Worm (Caenorhabditis elegans): Measurements from ENCODE around the gene Y53G8AL.1.
A peak's percentile ranks its signal among the peaks of the same experiment; 100 is the strongest.

Y53G8AL.1 gene

DNA sequence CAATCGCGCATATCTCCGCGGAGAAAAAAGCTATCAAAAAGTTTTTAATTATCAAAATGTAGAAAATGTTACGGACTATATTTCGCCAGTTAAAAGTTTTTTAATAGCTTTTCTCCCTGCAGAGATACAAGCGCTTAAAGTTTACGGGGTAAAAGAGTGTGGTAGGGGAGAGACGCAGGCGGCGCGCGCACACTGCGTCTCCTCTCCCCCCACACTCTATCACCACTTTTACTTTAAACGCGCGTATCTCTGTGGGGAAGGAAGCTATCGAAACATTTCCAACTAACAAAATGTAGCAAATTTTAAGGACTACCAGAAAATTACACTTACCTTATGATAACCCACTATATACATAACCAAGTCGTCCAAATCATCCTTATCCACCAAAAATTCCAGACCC, 29.3 kb upstream of the Y53G8AL.1 start:
- TF ChIP-seq fkh-10 (GFP tag; optimal IDR thresholded peaks at IDR 0.05) (no peak), nhr-76 (tag; optimal IDR thresholded peaks at IDR 0.05) (no peak), elt-2 (tag; optimal IDR thresholded peaks at IDR 0.05) (no peak), unc-62 (GFP tag; optimal IDR thresholded peaks at IDR 0.05) (no peak)

DNA sequence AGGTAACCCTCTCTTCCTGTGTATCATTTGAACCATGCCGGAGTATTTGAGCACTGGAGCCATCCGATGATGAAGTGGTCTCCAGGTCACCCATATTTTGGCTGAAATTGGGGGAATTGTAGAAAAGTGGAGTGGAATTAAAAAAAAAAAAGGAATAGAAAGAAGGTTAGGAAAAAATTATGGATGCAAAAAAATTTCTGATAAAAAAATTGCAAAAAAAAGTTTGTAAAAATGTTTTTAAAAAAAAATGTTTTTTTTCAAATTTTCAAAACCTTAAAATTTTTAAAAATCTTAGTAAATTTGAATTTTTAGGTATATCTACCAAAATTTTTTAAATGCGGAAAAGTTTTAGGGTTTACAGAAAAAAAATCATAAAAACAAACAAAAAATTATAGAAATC, 13.9 kb upstream of the Y53G8AL.1 start, which contains the start of gene frm-8:
frm-8 (minus strand) TSS at position 101 of the 400 bp plus-strand sequence.
- no peak for TF ChIP-seq eor-1 (tag; optimal IDR thresholded peaks at IDR 0.05)
- TF ChIP-seq snpc-4 (tag; optimal IDR thresholded peaks at IDR 0.05) = no peak
- no peak for TF ChIP-seq sea-2 (GFP tag; optimal IDR thresholded peaks at IDR 0.05)
- no peak for TF ChIP-seq nfya-1 (tag; optimal IDR thresholded peaks at IDR 0.05; ENCODE audit: insufficient read depth)
- TF ChIP-seq pqm-1 (tag; optimal IDR thresholded peaks at IDR 0.05) = no peak
- no peak for TF ChIP-seq egl-5 (tag; optimal IDR thresholded peaks at IDR 0.05)
- TF ChIP-seq nhr-28 (tag; optimal IDR thresholded peaks at IDR 0.05) = no peak
- TF ChIP-seq nhr-43 (tag; optimal IDR thresholded peaks at IDR 0.05; ENCODE audit: poor library complexity, severe bottlenecking) = no peak
- no peak for TF ChIP-seq nhr-237 (tag; optimal IDR thresholded peaks at IDR 0.05)

DNA sequence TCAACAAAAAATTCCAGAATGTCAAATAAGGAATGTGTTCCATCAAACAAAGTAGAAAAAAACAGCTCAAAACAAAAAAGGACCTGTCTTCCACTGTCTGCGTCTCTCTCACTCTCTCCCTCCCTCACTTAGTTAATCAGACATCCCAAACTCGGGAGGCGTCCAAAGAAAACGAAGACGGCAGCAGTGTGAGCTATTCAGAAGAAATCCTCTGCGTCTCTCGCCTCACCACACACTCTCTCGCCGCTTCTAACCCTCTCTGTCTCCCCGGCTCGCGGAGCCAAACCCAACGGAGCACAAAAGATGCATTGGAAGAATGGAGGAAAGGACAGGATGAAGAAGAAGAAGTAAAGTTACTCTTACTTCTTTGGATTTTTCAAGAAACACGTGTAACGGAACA, 12.6 kb upstream of the Y53G8AL.1 start:
- no peak for TF ChIP-seq ztf-4 (tag; optimal IDR thresholded peaks at IDR 0.05)
- TF ChIP-seq nfya-1 (tag; optimal IDR thresholded peaks at IDR 0.05; ENCODE audit: insufficient read depth) = peak; percentile 71
- peak; percentile 78 for TF ChIP-seq hmg-11 (tag; optimal IDR thresholded peaks at IDR 0.05)
- TF ChIP-seq fkh-10 (GFP tag; optimal IDR thresholded peaks at IDR 0.05) = peak; percentile 39
- peak; percentile 10 for TF ChIP-seq lin-39 (tag; optimal IDR thresholded peaks at IDR 0.05)
- no peak for TF ChIP-seq nhr-77 (tag; optimal IDR thresholded peaks at IDR 0.05)

DNA sequence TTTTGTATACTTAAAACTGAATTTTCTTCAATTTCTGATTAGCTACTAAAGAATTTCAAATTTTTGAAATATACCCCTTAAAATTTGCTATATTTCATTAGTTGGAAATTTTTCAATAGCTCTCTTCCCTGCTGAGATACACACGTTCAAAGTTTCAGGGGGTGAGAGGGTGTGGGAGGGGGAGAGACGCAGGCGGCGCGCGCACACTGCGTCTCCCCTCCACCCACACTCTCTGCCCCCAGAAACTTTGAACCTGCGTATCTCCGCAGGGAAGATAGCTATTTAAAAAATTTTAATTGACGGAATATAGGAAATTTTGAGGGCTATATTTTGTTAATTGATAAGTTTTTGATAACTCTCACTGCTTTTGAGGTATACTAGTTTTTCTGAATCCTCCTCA, 10.2 kb upstream of the Y53G8AL.1 start:
- no peak for TF ChIP-seq hmg-11 (tag; optimal IDR thresholded peaks at IDR 0.05)
- no peak for TF ChIP-seq tbx-2 (tag; optimal IDR thresholded peaks at IDR 0.05)
- no peak for TF ChIP-seq daf-12 (tag; optimal IDR thresholded peaks at IDR 0.05)
- no peak for TF ChIP-seq pqm-1 (tag; optimal IDR thresholded peaks at IDR 0.05)
- TF ChIP-seq ceh-28 (tag; optimal IDR thresholded peaks at IDR 0.05) = no peak
- TF ChIP-seq ztf-4 (tag; optimal IDR thresholded peaks at IDR 0.05) = no peak
- no peak for TF ChIP-seq ztf-11 (tag; optimal IDR thresholded peaks at IDR 0.05)
- no peak for TF ChIP-seq jun-1 (tag; optimal IDR thresholded peaks at IDR 0.05)

DNA sequence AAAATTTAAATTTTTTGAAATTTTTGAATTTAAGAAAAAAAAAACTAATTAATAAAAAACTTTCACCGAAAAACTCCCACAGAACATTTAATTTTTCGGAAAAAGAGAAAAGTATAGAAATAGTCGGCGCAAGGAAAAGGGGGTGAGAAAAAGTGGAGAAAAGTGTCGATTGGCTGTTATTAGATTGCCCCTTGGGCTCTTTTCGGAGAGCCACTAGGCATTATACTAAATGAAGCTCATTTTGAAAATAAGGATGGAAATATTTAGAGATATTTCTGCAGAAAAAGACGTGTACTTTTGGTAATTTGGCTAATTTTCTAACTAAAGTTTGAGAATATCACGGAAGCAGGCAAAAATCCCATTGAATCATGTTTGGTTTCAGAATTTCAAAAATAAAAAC, 8.8 kb upstream of the Y53G8AL.1 start:
- peak; percentile 13 for TF ChIP-seq nfya-1 (tag; optimal IDR thresholded peaks at IDR 0.05; ENCODE audit: insufficient read depth)
- TF ChIP-seq mml-1 (tag; optimal IDR thresholded peaks at IDR 0.05) = no peak

DNA sequence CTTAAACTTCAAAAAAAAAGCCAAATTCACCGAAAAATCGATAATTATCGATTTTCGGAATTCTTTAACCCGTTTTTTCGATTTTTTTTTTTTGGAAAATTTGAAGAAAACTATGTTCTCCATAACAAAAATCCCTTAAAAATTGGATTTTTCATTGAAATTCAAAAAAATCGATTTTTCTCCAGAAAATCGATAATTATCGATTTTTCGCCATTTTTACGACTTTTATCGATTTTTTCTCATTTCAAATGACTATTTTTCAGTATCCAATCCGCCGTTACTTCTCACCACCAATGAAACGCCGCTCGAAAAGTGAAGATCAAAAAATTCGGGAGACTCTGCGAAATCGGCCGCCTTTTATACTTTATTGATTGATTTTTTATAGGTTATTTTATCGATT, 8.0 kb downstream of the Y53G8AL.1 start:
- no peak for TF ChIP-seq nhr-237 (tag; optimal IDR thresholded peaks at IDR 0.05)
- TF ChIP-seq ceh-28 (tag; optimal IDR thresholded peaks at IDR 0.05) = peak; percentile 91

DNA sequence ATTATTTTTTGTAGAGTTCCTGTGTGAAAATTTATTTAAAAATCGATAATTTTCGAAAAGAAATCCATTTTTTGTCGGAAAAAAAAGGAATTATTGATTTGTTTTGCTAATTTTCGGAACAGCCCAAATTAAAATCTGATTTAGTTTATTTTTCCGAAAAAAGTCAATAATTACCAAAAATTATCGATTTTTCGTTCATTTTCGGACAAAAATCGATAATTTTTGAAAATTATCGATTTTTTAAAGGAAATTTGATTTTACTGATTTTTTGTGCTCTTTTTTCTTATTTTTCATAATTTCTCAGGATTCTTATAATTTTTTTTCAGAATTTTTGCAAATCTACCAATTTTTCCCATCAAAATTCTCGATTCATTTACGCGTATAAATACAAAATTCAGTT, 8.5 kb downstream of the Y53G8AL.1 start:
- no peak for TF ChIP-seq ztf-11 (tag; optimal IDR thresholded peaks at IDR 0.05)
- peak; percentile 87 for TF ChIP-seq ceh-28 (tag; optimal IDR thresholded peaks at IDR 0.05)

DNA sequence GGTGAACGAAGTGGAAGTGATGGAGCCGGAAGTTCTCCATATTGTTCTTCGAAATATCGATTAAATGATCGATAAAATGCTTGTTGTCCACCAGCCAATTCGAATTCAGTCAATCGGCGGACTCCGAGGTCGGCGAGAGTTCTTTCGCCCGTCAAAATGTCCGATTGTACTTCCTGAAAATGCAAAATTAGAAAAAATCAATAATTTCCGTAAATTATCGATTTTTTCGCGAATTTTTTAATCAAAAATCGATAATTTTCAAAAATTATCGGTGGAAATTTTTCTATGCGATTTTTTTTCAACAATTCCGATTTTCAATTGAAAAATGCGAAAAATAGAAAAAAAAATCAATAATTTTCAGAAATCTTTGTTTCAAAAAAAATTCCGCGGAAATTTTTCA, 9.0 kb downstream of the Y53G8AL.1 start:
- TF ChIP-seq nhr-25 (tag; optimal IDR thresholded peaks at IDR 0.05) (no peak), elt-3 (tag; optimal IDR thresholded peaks at IDR 0.05) (no peak), lin-39 (tag; optimal IDR thresholded peaks at IDR 0.05) (no peak), mdl-1 (tag; optimal IDR thresholded peaks at IDR 0.05) (no peak), ceh-82 (tag; optimal IDR thresholded peaks at IDR 0.05) (no peak), lin-15B (tag; optimal IDR thresholded peaks at IDR 0.05) (no peak), zag-1 (tag; optimal IDR thresholded peaks at IDR 0.05) (no peak), pha-4 (tag; optimal IDR thresholded peaks at IDR 0.05) (no peak), ceh-28 (tag; optimal IDR thresholded peaks at IDR 0.05) (no peak), R02D3.7 (tag; optimal IDR thresholded peaks at IDR 0.05) (no peak), ztf-4 (tag; optimal IDR thresholded peaks at IDR 0.05) (no peak), ZK546.5 (tag; optimal IDR thresholded peaks at IDR 0.05) (no peak), unc-39 (tag; optimal IDR thresholded peaks at IDR 0.05) (no peak)

All from whole organism, L3 larva.